Worm (Caenorhabditis elegans) whole organism, L2 larva: ENCODE data around the gene C01G6.9.
A peak's percentile ranks its signal among the peaks of the same experiment; 100 is the strongest.

Source experiments
- C34F6.9 ChIP-seq: fragments of 150-350 bp; optimal IDR thresholded peaks from 2 replicates; lab custom pipeline; 2014; ENCODE audit warnings: missing biosample characterization, missing genetic modification characterization
- F13H6.1 ChIP-seq: sonication (generic microtip); optimal IDR thresholded peaks from 2 replicates; lab custom pipeline; 2016; ENCODE audit warnings: missing genetic modification characterization, missing compliant biosample characterization
- R02D3.7 ChIP-seq: fragments of 150-350 bp; optimal IDR thresholded peaks from 2 replicates; lab custom pipeline; 2014; ENCODE audit warnings: missing biosample characterization, missing genetic modification characterization
- Y55F3AM.14 ChIP-seq: fragments of 200-800 bp; sonication (Bioruptor generic); optimal IDR thresholded peaks from 2 replicates; lab custom pipeline; 2018; ENCODE audit warnings: mild to moderate bottlenecking, missing genetic modification characterization, missing compliant biosample characterization
- blmp-1 ChIP-seq: sonication (generic microtip); optimal IDR thresholded peaks from 2 replicates; lab custom pipeline; 2017; ENCODE audit warnings: missing genetic modification characterization, mild to moderate bottlenecking, missing compliant biosample characterization, antibody characterized with exemption, moderate library complexity; ENCODE audit not compliant: insufficient read depth
- ceh-16 ChIP-seq: fragments of 150-350 bp; optimal IDR thresholded peaks from 2 replicates; lab custom pipeline; 2014; ENCODE audit warnings: missing biosample characterization, missing genetic modification characterization
- crh-2 ChIP-seq: sonication (generic microtip); optimal IDR thresholded peaks from 2 replicates; lab custom pipeline; 2017; ENCODE audit warnings: missing biosample characterization, missing genetic modification characterization
- dmd-4 ChIP-seq: sonication (generic microtip); optimal IDR thresholded peaks from 2 replicates; lab custom pipeline; 2017; ENCODE audit warnings: missing biosample characterization, missing genetic modification characterization
- egl-27 ChIP-seq: sonication (generic microtip); optimal IDR thresholded peaks from 3 replicates; lab custom pipeline; 2017; ENCODE audit warnings: missing biosample characterization, missing genetic modification reagents, missing genetic modification characterization
- elt-1 ChIP-seq: fragments of 150-350 bp; optimal IDR thresholded peaks from 2 replicates; lab custom pipeline; 2014; ENCODE audit warnings: missing biosample characterization, missing genetic modification characterization
- elt-3 ChIP-seq: sonication (generic microtip); optimal IDR thresholded peaks from 2 replicates; lab custom pipeline; 2017; ENCODE audit warnings: missing biosample characterization, missing genetic modification characterization
- fos-1 ChIP-seq: fragments of 150-350 bp; optimal IDR thresholded peaks from 2 replicates; lab custom pipeline; 2014; ENCODE audit warnings: missing biosample characterization, missing genetic modification characterization
- gmeb-1 ChIP-seq: fragments of 150-350 bp; optimal IDR thresholded peaks from 2 replicates; lab custom pipeline; 2014; ENCODE audit warnings: missing biosample characterization, missing genetic modification characterization
- lin-11 ChIP-seq: fragments of 150-350 bp; sonication (generic microtip); optimal IDR thresholded peaks from 2 replicates; lab custom pipeline; 2014; ENCODE audit warnings: missing biosample characterization, missing genetic modification characterization, inconsistent platforms, mixed read lengths
- lin-39 ChIP-seq: fragments of 150-350 bp; optimal IDR thresholded peaks from 2 replicates; lab custom pipeline; 2014; ENCODE audit warnings: missing biosample characterization, missing genetic modification reagents, missing genetic modification characterization
- lsy-2 ChIP-seq, 2 experiments: fragments of 150-350 bp in 1 of 2; sonication (generic microtip) in 1 of 2; optimal IDR thresholded peaks; 2 replicates each; lab custom pipeline; 2014 to 2017; ENCODE audit warnings: missing biosample characterization in 2 of 2, missing genetic modification characterization in 2 of 2
- nhr-10 ChIP-seq: sonication (generic microtip); optimal IDR thresholded peaks from 2 replicates; lab custom pipeline; 2017; ENCODE audit warnings: missing biosample characterization, missing genetic modification characterization
- nhr-12 ChIP-seq: fragments of 150-350 bp; optimal IDR thresholded peaks from 2 replicates; lab custom pipeline; 2014; ENCODE audit warnings: missing biosample characterization, missing genetic modification characterization
- nhr-129 ChIP-seq: fragments of 150-350 bp; optimal IDR thresholded peaks from 2 replicates; lab custom pipeline; 2014; ENCODE audit warnings: missing biosample characterization, missing genetic modification characterization
- nhr-237 ChIP-seq: fragments of 150-350 bp; optimal IDR thresholded peaks from 2 replicates; lab custom pipeline; 2014; ENCODE audit warnings: missing biosample characterization, missing genetic modification characterization
- nhr-25 ChIP-seq: fragments of 150-350 bp; sonication (generic microtip); optimal IDR thresholded peaks from 3 replicates; lab custom pipeline; 2014; ENCODE audit warnings: missing biosample characterization, missing genetic modification characterization
- sem-4 ChIP-seq: fragments of 150-350 bp; optimal IDR thresholded peaks from 2 replicates; lab custom pipeline; 2014; ENCODE audit warnings: missing biosample characterization, missing genetic modification reagents, missing genetic modification characterization
- sma-9 ChIP-seq, 2 experiments: fragments of 150-350 bp in 1 of 2; sonication (generic microtip) in 1 of 2; optimal IDR thresholded peaks; 2 replicates each; lab custom pipeline; 2014 to 2016; ENCODE audit warnings: missing genetic modification characterization in 2 of 2, mild to moderate bottlenecking in 1 of 2, missing biosample characterization in 1 of 2, missing compliant biosample characterization in 1 of 2, missing genetic modification reagents in 1 of 2, moderate library complexity in 1 of 2
- unc-39 ChIP-seq: fragments of 150-350 bp; optimal IDR thresholded peaks from 2 replicates; lab custom pipeline; 2014; ENCODE audit warnings: missing biosample characterization, missing genetic modification characterization
- unc-55 ChIP-seq: fragments of 150-350 bp; sonication (generic microtip); optimal IDR thresholded peaks from 3 replicates; lab custom pipeline; 2014; ENCODE audit warnings: missing biosample characterization, missing genetic modification reagents, missing genetic modification characterization
- unc-62 ChIP-seq: fragments of 150-350 bp; optimal IDR thresholded peaks from 2 replicates; lab custom pipeline; 2014; ENCODE audit warnings: missing biosample characterization, missing genetic modification reagents, missing genetic modification characterization
- zag-1 ChIP-seq: fragments of 150-350 bp; optimal IDR thresholded peaks from 2 replicates; lab custom pipeline; 2014; ENCODE audit warnings: missing biosample characterization, missing genetic modification characterization
- ztf-1 ChIP-seq: fragments of 200-800 bp; sonication (Bioruptor generic); conservative IDR thresholded peaks from 2 replicates; pipeline ENCODE4 v1.3.6; 2022; ENCODE audit warnings: missing genetic modification characterization, missing compliant biosample characterization
- ztf-4 ChIP-seq: fragments of 150-350 bp; optimal IDR thresholded peaks from 2 replicates; lab custom pipeline; 2014; ENCODE audit warnings: missing biosample characterization, missing genetic modification characterization

C01G6.9 gene

DNA sequence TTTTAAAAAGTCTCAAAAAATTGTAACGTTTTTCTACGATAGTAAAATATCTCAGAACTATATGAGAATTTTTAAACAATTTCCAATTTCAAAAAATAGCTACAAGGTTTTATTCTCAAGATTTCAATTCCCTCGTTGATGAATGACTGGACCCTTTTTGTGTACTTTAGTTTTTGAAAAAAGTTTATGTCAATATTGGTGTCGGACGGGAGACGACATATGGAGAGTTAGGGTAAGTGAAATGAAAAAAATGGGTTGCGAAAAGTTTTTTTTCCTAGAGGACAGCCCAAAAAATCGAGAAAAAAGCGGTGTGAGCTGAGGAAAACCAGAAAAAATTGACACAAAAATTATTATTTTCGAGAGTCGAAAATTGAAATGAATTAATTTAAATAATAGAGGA is 14.8 kb downstream of the C01G6.9 start:
- TF ChIP-seq sma-9 (GFP tag; optimal IDR thresholded peaks at IDR 0.05; lab: Kevin White, UChicago) (peak; percentile 3), sma-9 (tag; optimal IDR thresholded peaks at IDR 0.05; lab: Kevin White, UChicago) (no peak), unc-39 (tag; lab: Kevin White, UChicago) (no peak)

DNA sequence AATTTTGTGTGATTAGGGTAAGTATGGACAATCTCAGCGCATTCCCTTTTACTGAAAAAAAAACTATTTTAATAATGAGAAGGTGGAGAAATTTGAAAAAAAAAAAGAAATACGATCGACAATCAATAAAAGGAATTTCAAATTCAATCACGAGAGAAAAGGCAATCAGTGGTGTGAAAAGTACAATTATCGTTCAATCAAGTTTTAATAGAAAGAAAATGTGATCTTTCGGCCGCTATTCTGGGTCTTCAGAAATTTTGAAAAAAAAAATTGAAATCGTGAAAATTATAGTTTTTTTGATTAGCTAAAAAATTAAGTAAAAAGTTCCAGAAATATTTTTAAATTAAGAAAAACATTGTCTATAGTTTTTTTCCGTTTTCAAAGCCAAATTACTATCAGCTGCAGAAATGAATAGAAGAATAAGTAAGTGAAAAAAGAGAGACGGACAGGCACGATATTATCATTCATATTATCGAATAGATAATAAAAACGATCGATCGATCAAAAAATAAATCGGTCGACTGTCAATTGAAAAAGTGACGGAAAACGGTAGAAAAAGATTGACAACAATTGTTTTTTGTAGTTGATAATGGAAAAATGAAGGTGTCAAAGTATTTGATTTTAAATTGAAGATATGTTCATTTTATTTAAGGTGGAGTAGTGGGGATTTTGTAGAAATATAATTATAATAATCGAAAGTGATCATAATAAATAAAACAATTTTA is 15.4 kb downstream of the C01G6.9 start, which contains the start of gene gldi-3:
TSS of gene gldi-3 (minus strand) at position 51 of the 725 bp plus-strand sequence.
- no peak for TF ChIP-seq F13H6.1 (tag; lab: Kevin White, UChicago)
- no peak for TF ChIP-seq R02D3.7 (tag; lab: Kevin White, UChicago)
- TF ChIP-seq egl-27 (tag; lab: Kevin White, UChicago), result no peak
- TF ChIP-seq fos-1 (tag; lab: Kevin White, UChicago), result peak; percentile 48
- TF ChIP-seq lsy-2 (tag; optimal IDR thresholded peaks at IDR 0.05; lab: Kevin White, UChicago), result peak in 1 of 2 experiments; percentile 23
- TF ChIP-seq ztf-4 (tag; lab: Kevin White, UChicago), result peak; percentile 16

- TF ChIP-seq nhr-12 (tag; lab: Kevin White, UChicago) (no peak), egl-27 (tag; lab: Kevin White, UChicago) (no peak)
- TF ChIP-seq, all 48 proteins: peak for 0
These were observed 16.6 kb downstream of the C01G6.9 start for ce11 chrII:9279016-9279415.

DNA sequence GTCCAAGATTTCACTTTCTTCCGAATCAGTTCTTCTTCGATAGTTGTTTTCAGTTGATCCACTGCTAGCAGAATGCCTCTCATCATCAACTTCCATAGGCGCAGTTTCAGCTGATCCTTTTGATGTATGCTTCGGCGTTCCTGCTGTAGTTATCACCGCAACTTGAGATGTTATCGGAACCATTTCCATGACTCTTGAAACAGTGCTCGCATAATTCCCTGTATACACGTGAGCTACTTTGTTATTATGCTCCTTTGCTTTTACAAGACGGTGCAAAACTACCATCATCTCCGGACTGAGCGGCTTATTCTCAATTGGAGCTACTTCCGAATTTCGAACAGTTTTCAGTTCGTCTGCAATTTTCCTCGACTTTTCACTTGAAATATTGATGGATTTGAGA is 18.5 kb downstream of the C01G6.9 start:
- TF ChIP-seq lin-11 (tag; lab: Kevin White, UChicago), result no peak
- TF ChIP-seq nhr-25 (tag; lab: Kevin White, UChicago), result no peak
- TF ChIP-seq fos-1 (tag; lab: Kevin White, UChicago), result no peak
- TF ChIP-seq unc-39 (tag; lab: Kevin White, UChicago), result no peak
- TF ChIP-seq C34F6.9 (tag; lab: Kevin White, UChicago), result no peak
- TF ChIP-seq nhr-12 (tag; lab: Kevin White, UChicago), result no peak
- no peak for TF ChIP-seq unc-62
- TF ChIP-seq nhr-10, result no peak
- TF ChIP-seq sma-9 (GFP tag; optimal IDR thresholded peaks at IDR 0.05; lab: Kevin White, UChicago), result no peak
- no peak for TF ChIP-seq sma-9 (tag; optimal IDR thresholded peaks at IDR 0.05; lab: Kevin White, UChicago)
- TF ChIP-seq blmp-1 (tag; lab: Kevin White, UChicago), result no peak
- TF ChIP-seq elt-3 (tag; lab: Kevin White, UChicago), result no peak
- no peak for TF ChIP-seq lin-39 (tag; lab: Kevin White, UChicago)
- no peak for TF ChIP-seq ceh-16 (tag; lab: Kevin White, UChicago)
- TF ChIP-seq unc-55 (GFP tag; lab: Kevin White, UChicago), result no peak
- TF ChIP-seq dmd-4 (tag; lab: Kevin White, UChicago), result no peak
- no peak for TF ChIP-seq nhr-237 (tag; lab: Kevin White, UChicago)
- TF ChIP-seq nhr-129 (tag; lab: Kevin White, UChicago), result no peak
- TF ChIP-seq gmeb-1 (tag; lab: Kevin White, UChicago), result no peak
- no peak for TF ChIP-seq sem-4
- no peak for TF ChIP-seq egl-27 (tag; lab: Kevin White, UChicago)

DNA sequence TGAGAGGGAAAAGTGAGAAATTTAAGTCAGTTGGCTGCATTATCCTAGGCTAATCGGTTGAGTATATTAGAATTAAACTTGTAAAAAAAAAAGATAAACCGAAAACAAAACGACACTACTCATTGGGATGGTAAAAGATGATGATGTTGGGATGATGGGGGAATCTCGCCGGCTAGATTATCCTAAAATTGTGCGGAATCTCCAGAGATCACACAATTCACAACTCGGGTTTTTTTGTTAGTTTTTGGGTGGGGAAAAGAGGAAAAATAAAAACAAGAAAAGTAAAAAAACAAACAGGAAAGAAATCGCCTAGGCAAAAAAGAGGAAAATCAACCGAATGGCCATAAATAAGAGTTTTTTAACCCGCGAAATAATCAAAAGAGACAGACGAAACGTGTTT is 20.4 kb downstream of the C01G6.9 start:
- TF ChIP-seq ztf-4 (tag; lab: Kevin White, UChicago) (no peak), lsy-2 (tag; optimal IDR thresholded peaks at IDR 0.05; lab: Kevin White, UChicago) (peak in 1 of 2 experiments; percentile 6), crh-2 (tag; lab: Kevin White, UChicago) (peak; percentile 8)

DNA sequence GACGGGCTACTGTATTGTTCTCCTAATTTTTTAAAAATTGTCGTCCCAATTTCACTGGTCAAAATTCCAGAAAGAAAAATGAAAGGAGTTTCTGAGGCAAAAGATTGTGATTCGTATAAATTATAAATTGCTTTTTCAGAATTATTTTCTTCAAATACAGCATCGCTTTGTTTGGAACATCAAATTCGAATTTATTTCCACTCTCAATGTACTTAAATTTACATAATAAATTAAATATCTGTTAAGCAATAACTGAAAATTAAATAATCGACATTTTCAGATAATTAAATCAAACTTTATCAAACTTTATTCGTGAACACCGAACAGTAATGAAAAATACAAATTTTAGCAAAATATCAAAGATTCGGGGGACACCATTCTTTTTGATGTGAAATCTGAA is 20.9 kb downstream of the C01G6.9 start:
- TF ChIP-seq Y55F3AM.14, result no peak
- TF ChIP-seq zag-1, result no peak
- no peak for TF ChIP-seq unc-39 (tag; lab: Kevin White, UChicago)
- no peak for TF ChIP-seq sma-9 (GFP tag; optimal IDR thresholded peaks at IDR 0.05; lab: Kevin White, UChicago)
- TF ChIP-seq sma-9 (tag; optimal IDR thresholded peaks at IDR 0.05; lab: Kevin White, UChicago), result no peak
- no peak for TF ChIP-seq gmeb-1 (tag; lab: Kevin White, UChicago)
- no peak for TF ChIP-seq R02D3.7 (tag; lab: Kevin White, UChicago)
- TF ChIP-seq ztf-4 (tag; lab: Kevin White, UChicago), result no peak
- TF ChIP-seq egl-27 (tag; lab: Kevin White, UChicago), result no peak
- no peak for TF ChIP-seq elt-1 (tag; lab: Kevin White, UChicago)
- TF ChIP-seq ztf-1 (GFP tag; lab: Robert Waterston, UW), result no peak
- TF ChIP-seq dmd-4 (tag; lab: Kevin White, UChicago), result no peak
- TF ChIP-seq nhr-237 (tag; lab: Kevin White, UChicago), result no peak
- no peak for TF ChIP-seq nhr-10
- TF ChIP-seq sem-4, result no peak
- TF ChIP-seq lsy-2 (tag; optimal IDR thresholded peaks at IDR 0.05; lab: Kevin White, UChicago), result no peak
- TF ChIP-seq crh-2 (tag; lab: Kevin White, UChicago), result no peak
